Worm (Caenorhabditis elegans): ENCODE measurements around the gene ldh-1.

- TF ChIP-seq nhr-76 (tag; optimal IDR thresholded peaks at IDR 0.05) (no peak), lsy-2 (tag; optimal IDR thresholded peaks at IDR 0.05) (no peak), elt-1 (tag; optimal IDR thresholded peaks at IDR 0.05; ENCODE audit: borderline replicate concordance, insufficient read depth) (no peak), unc-39 (tag; optimal IDR thresholded peaks at IDR 0.05) (no peak), snpc-4 (tag; optimal IDR thresholded peaks at IDR 0.05) (no peak), pha-4 (tag; optimal IDR thresholded peaks at IDR 0.05) (no peak), elt-3 (tag; optimal IDR thresholded peaks at IDR 0.05) (no peak), ceh-43 (GFP tag; optimal IDR thresholded peaks at IDR 0.05) (no peak)
Observed at ce11 chrII:11753186-11753585, 29.2 kb downstream of the ldh-1 start.
